Worm (Caenorhabditis elegans): Measurements from ENCODE around the gene rab-37.

ce11 chrX:4246237-4246697 is 10.6 kb upstream of the rab-37 start:
- TF ChIP-seq nhr-76 (tag; optimal IDR thresholded peaks at IDR 0.05) (no peak), lin-13 (tag; optimal IDR thresholded peaks at IDR 0.05) (no peak), mab-5 (tag; optimal IDR thresholded peaks at IDR 0.05) (no peak), tbx-8 (GFP tag; optimal IDR thresholded peaks at IDR 0.05) (no peak), nhr-28 (tag; optimal IDR thresholded peaks at IDR 0.05) (no peak), sptf-1 (tag; optimal IDR thresholded peaks at IDR 0.05) (no peak), unc-62 (GFP tag; optimal IDR thresholded peaks at IDR 0.05) (peak; percentile 15), elt-3 (tag; optimal IDR thresholded peaks at IDR 0.05) (no peak)
